Worm (Caenorhabditis elegans) whole organism, dauer: ENCODE measurements around the gene srx-59.

Experiments
- unc-62 ChIP-seq: sonication (generic microtip); optimal IDR thresholded peaks from 2 replicates; lab custom pipeline; 2017; ENCODE audit warnings: missing biosample characterization, missing genetic modification reagents, missing genetic modification characterization

Gene srx-59

ce11 chrV:6971567-6971966, at the start of gene srx-59:
Gene srx-59 (plus strand): TSS chrV:6971867.
- TF ChIP-seq unc-62 (GFP tag; lab: Kevin White, UChicago): no peak

- no peak for TF ChIP-seq unc-62 (GFP tag; lab: Kevin White, UChicago)
These were observed 45.0 kb upstream of the srx-59 start for ce11 chrV:6926633-6927032.

DNA sequence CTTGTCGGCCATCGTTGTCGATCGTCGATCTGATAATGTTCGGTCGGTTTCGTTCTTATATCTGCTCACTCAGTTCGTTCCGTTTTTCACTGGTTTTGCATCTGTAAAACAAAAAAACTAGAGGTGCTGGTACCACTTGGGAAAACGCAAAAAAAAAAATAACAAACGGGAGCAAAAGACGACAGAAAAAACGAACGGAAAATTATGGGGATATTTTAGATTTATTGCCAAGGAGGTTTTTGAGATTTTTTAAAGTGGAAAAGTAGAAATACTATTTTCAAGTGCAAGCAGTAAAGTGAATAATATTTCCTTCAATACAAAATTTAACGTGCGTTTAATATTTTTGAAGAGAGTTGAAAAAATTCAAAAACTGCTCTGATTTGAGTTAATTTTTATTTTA, 42.7 kb upstream of the srx-59 start, which contains the start of gene unc-68:
TSS of gene unc-68 (minus strand) at position 101 of the 400 bp plus-strand sequence.
- no peak for TF ChIP-seq unc-62 (GFP tag; lab: Kevin White, UChicago)

DNA sequence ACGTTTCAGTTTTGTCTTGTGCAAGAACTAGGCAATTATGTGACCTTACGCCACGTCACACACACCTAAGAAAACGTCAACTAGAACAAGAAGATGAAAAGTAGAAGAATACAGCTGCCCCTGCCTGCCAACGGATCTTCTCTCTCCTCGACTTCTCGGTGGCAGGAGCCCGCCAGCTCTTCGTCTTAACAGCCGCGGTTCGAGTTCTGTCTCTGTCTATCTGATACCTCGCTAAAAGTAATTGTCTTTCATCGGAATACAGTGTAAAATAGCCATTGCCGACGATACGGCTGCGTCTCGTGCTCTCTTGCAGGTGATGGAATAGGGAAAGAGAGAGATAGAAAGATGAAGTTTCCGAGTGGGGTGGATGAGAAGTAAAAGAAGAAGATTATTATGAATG, 41.4 kb upstream of the srx-59 start:
- TF ChIP-seq unc-62 (GFP tag; lab: Kevin White, UChicago): no peak

- TF ChIP-seq unc-62 (GFP tag; lab: Kevin White, UChicago): no peak
These were observed 37.5 kb upstream of the srx-59 start, which contains the start of gene lipl-6 for ce11 chrV:6934212-6934611. Gene lipl-6 (minus strand): TSS chrV:6934312.

DNA sequence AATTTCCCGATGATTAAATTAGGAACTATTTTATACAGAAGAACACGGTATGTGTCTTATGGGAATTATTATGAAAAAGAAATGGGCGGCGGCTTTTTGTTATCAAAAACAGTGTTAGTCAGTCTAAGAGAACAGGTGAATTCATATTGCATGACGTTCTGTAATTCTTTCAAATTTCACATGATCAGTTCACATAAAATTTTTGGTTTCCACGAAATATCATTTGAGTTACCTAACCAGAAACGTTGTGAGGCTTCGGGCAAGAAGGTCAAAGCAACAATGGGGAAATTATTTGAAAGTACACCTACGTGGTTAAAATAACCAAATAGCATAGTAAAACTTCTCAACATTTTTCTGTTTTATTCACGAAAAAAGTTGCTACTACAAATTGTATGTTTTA, 35.8 kb upstream of the srx-59 start, which contains the start of gene Y57E12B.10:
TSS of gene Y57E12B.10 (minus strand) at position 101 of the 400 bp plus-strand sequence.
- no peak for TF ChIP-seq unc-62 (GFP tag; lab: Kevin White, UChicago)

- TF ChIP-seq unc-62 (GFP tag; lab: Kevin White, UChicago): no peak
These were observed 24.2 kb upstream of the srx-59 start, which contains the start of gene Y57E12B.4 for ce11 chrV:6947442-6947841. Gene Y57E12B.4 (minus strand): TSS chrV:6947542.

ce11 chrV:6948225-6948624, 23.4 kb upstream of the srx-59 start, which contains the start of gene Y57E12B.1:
Gene Y57E12B.1 (plus strand): TSS chrV:6948525.
- no peak for TF ChIP-seq unc-62 (GFP tag; lab: Kevin White, UChicago)

ce11 chrV:6949770-6950169, 21.9 kb upstream of the srx-59 start, which contains the start of gene Y57E12B.11:
Gene Y57E12B.11 (minus strand): TSS chrV:6949870.
- TF ChIP-seq unc-62 (GFP tag; lab: Kevin White, UChicago): no peak

DNA sequence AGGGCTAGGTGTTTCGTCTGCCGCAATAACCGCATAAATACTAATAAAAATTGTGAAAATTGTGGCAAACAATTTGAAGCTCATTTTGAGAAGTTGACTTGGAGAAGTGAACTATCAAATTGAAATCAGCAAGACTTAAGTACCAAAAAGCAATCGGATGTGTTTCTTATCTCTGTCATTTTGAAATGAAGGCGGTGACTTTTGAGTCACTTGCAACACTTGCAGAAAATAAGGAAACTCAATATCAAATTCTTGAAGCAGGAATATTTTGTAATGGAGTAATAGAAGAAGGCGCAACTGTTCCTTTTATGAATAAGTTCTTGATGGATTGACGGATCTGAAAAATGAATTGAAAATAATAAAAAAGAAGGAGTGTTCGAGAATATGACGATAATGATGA, 20.4 kb upstream of the srx-59 start, which contains the start of gene T07H8.11:
TSS of gene T07H8.11 (minus strand) at position 101 of the 400 bp plus-strand sequence.
- TF ChIP-seq unc-62 (GFP tag; lab: Kevin White, UChicago): no peak

DNA sequence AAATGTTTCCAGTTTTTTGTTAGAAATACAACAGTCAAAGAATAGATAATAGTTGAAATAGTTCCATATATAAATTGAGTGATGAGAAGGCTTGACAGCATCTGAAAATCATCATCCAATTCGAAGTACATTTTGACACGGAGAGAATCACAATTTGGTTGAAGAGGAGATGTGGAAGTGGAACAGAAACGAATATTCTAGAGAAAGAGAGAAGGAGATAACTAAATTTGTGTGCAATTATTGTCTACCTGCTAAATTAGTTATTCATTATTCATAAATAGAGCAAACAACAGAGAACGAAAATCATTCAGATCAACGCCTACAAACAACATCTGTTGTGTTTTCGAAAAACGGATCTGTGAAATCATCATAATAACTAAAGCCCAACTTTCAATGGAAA, 17.9 kb upstream of the srx-59 start, which contains the start of gene srg-31:
TSS of gene srg-31 (minus strand) at position 101 of the 400 bp plus-strand sequence.
- TF ChIP-seq unc-62 (GFP tag; lab: Kevin White, UChicago): no peak

DNA sequence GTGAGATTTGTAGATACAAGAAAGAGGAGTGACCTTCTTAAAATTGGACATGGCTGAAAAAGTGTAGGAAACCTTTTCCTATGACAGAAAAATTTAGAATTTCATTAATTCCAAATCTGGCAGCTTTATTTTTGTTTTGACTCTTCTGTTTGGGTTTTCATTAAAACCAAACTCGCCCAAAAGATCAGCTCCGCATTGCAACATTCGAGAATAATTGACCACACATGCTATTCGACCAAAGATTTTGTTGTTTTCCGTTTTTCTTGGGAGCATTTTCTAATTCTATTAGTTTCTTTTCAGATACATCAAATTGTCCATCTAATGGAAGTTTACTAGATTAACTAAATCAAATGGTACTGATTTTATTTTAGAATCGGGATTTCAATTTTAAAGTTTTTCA, 15.4 kb upstream of the srx-59 start, which contains the start of gene mec-1:
TSS of gene mec-1 (plus strand) at position 301 of the 400 bp plus-strand sequence.
- TF ChIP-seq unc-62 (GFP tag; lab: Kevin White, UChicago): no peak

DNA sequence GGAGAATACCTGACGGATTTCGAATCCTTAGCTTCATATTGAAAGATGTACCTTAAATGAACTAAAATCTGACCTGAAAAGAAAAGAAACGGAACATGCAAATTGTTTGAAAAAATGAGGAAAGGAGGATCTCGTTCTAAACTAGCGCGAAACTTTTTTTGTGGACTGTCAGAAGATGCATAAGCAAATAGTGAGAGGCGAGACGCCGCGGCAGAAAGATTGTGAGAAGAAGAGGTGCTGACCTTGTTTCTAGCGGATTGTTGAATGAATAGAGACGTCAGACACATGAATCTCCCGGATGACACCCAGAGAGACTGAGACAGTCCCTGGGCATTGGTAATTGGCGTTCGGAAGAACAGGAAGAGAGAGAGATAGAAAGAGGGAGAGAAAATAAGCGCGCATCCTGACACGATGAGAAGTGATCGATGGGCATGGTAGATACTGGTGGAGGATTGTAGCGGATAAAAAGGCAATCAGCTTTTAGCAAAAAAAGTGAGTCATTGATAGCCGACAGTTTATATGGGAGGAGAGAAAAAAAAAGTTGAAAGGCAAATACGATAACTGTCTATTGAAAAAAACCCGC, 1.6 kb upstream of the srx-59 start, which contains the start of gene ptr-15:
TSS of gene ptr-15 (minus strand) at position 51 of the 583 bp plus-strand sequence.
- TF ChIP-seq unc-62 (GFP tag; lab: Kevin White, UChicago): no peak

DNA sequence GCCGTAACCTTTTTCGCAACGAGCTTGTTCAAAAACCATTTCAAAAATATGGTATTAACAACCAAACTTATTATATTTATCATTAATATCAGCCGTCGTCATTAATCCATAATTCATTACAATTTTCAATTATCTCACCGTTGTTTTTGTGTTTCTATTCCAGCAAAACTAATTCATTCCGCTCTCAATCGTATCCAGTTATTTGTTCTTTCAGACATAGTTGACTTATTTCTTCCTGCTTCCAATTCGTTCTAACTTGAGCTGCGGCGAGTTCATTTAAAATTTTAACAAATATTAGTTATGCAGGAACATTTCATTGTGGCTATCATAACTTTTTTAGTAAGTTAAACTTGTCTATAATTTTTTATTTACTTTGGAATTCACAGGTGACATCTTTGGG, 4.4 kb downstream of the srx-59 start, which contains the start of gene srx-16:
TSS of gene srx-16 (plus strand) at position 301 of the 400 bp plus-strand sequence.
- no peak for TF ChIP-seq unc-62 (GFP tag; lab: Kevin White, UChicago)

DNA sequence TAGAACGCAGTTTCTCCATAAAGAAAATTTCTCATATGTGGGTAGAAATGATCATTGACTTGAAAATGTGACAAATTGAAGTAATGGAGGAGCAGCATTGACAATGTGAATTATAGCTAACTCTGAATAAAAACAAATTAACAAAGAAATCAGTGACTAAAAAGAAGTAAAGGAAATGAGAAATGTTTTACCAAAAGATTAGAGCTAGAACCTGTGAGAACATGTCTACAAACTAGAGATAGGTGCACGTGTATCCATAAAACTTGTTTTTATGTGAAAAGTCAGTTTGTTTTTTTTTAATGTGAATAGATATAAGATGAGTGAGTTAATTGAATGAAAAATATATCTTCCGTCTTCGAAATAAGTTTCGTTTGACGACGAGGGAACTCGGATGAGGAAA, 7.4 kb downstream of the srx-59 start, which contains the start of gene sre-12:
TSS of gene sre-12 (minus strand) at position 101 of the 400 bp plus-strand sequence.
- no peak for TF ChIP-seq unc-62 (GFP tag; lab: Kevin White, UChicago)

- TF ChIP-seq unc-62 (GFP tag; lab: Kevin White, UChicago): no peak
These were observed 11.1 kb downstream of the srx-59 start, which contains the start of gene nhr-161 for ce11 chrV:6982813-6983212. Gene nhr-161 (minus strand): TSS chrV:6982913.
